Worm (Caenorhabditis elegans) whole organism, L3 larva: ENCODE data around the gene col-159.

ENCODE experiments used
- ama-1 ChIP-seq: fragments of 150-350 bp; optimal IDR thresholded peaks from 2 replicates; lab custom pipeline; 2018
- elt-1 ChIP-seq: fragments of 150-350 bp; optimal IDR thresholded peaks from 2 replicates; lab custom pipeline; 2014; ENCODE audit warnings: missing biosample characterization, missing genetic modification characterization
- fkh-10 ChIP-seq: sonication (generic microtip); optimal IDR thresholded peaks from 2 replicates; lab custom pipeline; 2017; ENCODE audit warnings: missing biosample characterization, missing genetic modification reagents, missing genetic modification characterization
- mdl-1 ChIP-seq: fragments of 150-350 bp; optimal IDR thresholded peaks from 2 replicates; lab custom pipeline; 2014; ENCODE audit warnings: missing biosample characterization, missing genetic modification characterization
- nhr-11 ChIP-seq: fragments of 150-350 bp; optimal IDR thresholded peaks from 2 replicates; lab custom pipeline; 2014; ENCODE audit warnings: missing biosample characterization, missing genetic modification characterization
- nhr-237 ChIP-seq: fragments of 150-350 bp; optimal IDR thresholded peaks from 2 replicates; lab custom pipeline; 2014; ENCODE audit warnings: missing biosample characterization, missing genetic modification characterization
- nhr-28 ChIP-seq: fragments of 150-350 bp; optimal IDR thresholded peaks from 2 replicates; lab custom pipeline; 2014; ENCODE audit warnings: missing biosample characterization, missing genetic modification characterization
- nhr-77 ChIP-seq: fragments of 150-350 bp; optimal IDR thresholded peaks from 2 replicates; lab custom pipeline; 2014; ENCODE audit warnings: missing biosample characterization, missing genetic modification characterization
- pqm-1 ChIP-seq: fragments of 150-350 bp; optimal IDR thresholded peaks from 2 replicates; lab custom pipeline; 2017; ENCODE audit warnings: missing biosample characterization, missing genetic modification characterization, inconsistent platforms
- unc-39 ChIP-seq: sonication (generic microtip); optimal IDR thresholded peaks from 4 replicates; lab custom pipeline; 2017; ENCODE audit warnings: missing biosample characterization, missing genetic modification characterization
- unc-62 ChIP-seq: fragments of 150-350 bp; sonication (generic microtip); optimal IDR thresholded peaks from 4 replicates; lab custom pipeline; 2014; ENCODE audit warnings: missing biosample characterization, missing genetic modification reagents, missing genetic modification characterization
- ztf-11 ChIP-seq: fragments of 150-350 bp; optimal IDR thresholded peaks from 2 replicates; lab custom pipeline; 2014; ENCODE audit warnings: missing biosample characterization, missing genetic modification characterization

DNA sequence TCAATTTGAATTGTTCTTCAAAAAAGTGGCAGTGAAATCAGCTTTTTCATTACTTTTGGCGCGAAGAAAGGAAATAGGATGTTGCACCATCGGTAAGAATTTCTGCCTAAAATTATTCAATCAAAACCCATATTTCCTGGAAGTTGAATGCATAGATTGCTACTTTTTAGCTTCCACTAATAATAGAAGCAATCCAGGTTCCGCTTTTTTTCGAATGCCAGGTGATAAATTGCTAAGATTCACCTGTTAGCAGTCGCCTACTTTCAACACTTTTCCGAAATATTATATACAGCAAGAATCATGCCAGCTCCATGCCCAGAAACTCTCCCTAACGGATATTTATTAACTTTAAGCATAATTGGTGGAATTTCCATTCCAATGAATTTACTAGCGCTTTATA, 16.6 kb downstream of the col-159 start, which contains the start of gene sri-6:
- TF ChIP-seq nhr-237 (tag; lab: Kevin White, UChicago) (no peak), ama-1 (lab: Kevin White, UChicago) (no peak), nhr-28 (tag; lab: Kevin White, UChicago) (no peak), ztf-11 (tag; lab: Kevin White, UChicago) (no peak), pqm-1 (tag; lab: Kevin White, UChicago) (no peak), nhr-11 (no peak), unc-39 (tag; lab: Kevin White, UChicago) (no peak), unc-62 (GFP tag; lab: Kevin White, UChicago) (no peak), fkh-10 (GFP tag; lab: Kevin White, UChicago) (no peak), mdl-1 (no peak), elt-1 (tag; lab: Kevin White, UChicago) (no peak), nhr-77 (tag; lab: Kevin White, UChicago) (no peak)
